Worm (Caenorhabditis elegans) whole organism, mixed stage, embryonic: ENCODE results near the gene srg-38.

Experiments used
- M03D4.4 ChIP-seq: sonication (generic microtip); optimal IDR thresholded peaks from 2 replicates; lab custom pipeline; 2017; ENCODE audit warnings: mild to moderate bottlenecking, missing genetic modification characterization, missing compliant biosample characterization
- blmp-1 ChIP-seq: fragments of 150-350 bp; optimal IDR thresholded peaks from 2 replicates; lab custom pipeline; 2014; ENCODE audit warnings: missing biosample characterization, missing genetic modification characterization
- ceh-39 ChIP-seq: fragments of 150-350 bp; optimal IDR thresholded peaks from 2 replicates; lab custom pipeline; 2014; ENCODE audit warnings: missing biosample characterization, missing genetic modification characterization
- ceh-43 ChIP-seq: fragments of 200-800 bp; sonication (Bioruptor generic); optimal IDR thresholded peaks from 2 replicates; lab custom pipeline; 2018; ENCODE audit warnings: mild to moderate bottlenecking, missing genetic modification characterization, moderate library complexity, missing compliant biosample characterization
- ceh-83 ChIP-seq: fragments of 200-800 bp; sonication (Bioruptor generic); optimal IDR thresholded peaks from 2 replicates; lab custom pipeline; 2018; ENCODE audit warnings: mild to moderate bottlenecking, missing genetic modification characterization, missing compliant biosample characterization
- ces-1 ChIP-seq: fragments of 150-350 bp; optimal IDR thresholded peaks from 2 replicates; lab custom pipeline; 2014; ENCODE audit warnings: missing biosample characterization, missing genetic modification reagents, missing genetic modification characterization
- cnd-1 ChIP-seq: fragments of 200-800 bp; sonication (Bioruptor generic); optimal IDR thresholded peaks from 2 replicates; lab custom pipeline; 2018; ENCODE audit warnings: mild to moderate bottlenecking, missing genetic modification characterization, missing compliant biosample characterization
- drap-1 ChIP-seq: fragments of 200-800 bp; sonication (Bioruptor generic); optimal IDR thresholded peaks from 3 replicates; lab custom pipeline; 2018; ENCODE audit warnings: mild to moderate bottlenecking, missing genetic modification characterization, missing compliant biosample characterization
- elt-1 ChIP-seq: sonication (generic microtip); optimal IDR thresholded peaks from 2 replicates; lab custom pipeline; 2017; ENCODE audit warnings: missing genetic modification characterization, mild to moderate bottlenecking, missing compliant biosample characterization, antibody characterized with exemption, moderate library complexity, borderline replicate concordance; ENCODE audit not compliant: insufficient read depth
- flh-1 ChIP-seq: fragments of 200-800 bp; sonication (Bioruptor generic); optimal IDR thresholded peaks from 2 replicates; lab custom pipeline; 2018; ENCODE audit warnings: mild to moderate bottlenecking, missing genetic modification characterization, moderate library complexity, missing compliant biosample characterization
- ham-2 ChIP-seq: fragments of 200-800 bp; sonication (Bioruptor generic); optimal IDR thresholded peaks from 2 replicates; lab custom pipeline; 2018; ENCODE audit warnings: mild to moderate bottlenecking, missing genetic modification characterization, missing compliant biosample characterization
- lin-13 ChIP-seq: fragments of 150-350 bp; optimal IDR thresholded peaks from 2 replicates; lab custom pipeline; 2014; ENCODE audit warnings: missing biosample characterization, missing genetic modification characterization
- lsy-2 ChIP-seq: fragments of 150-350 bp; optimal IDR thresholded peaks from 2 replicates; lab custom pipeline; 2014; ENCODE audit warnings: missing biosample characterization, missing genetic modification characterization
- mab-5 ChIP-seq: fragments of 150-350 bp; optimal IDR thresholded peaks from 2 replicates; lab custom pipeline; 2014; ENCODE audit warnings: missing biosample characterization, missing genetic modification characterization
- mep-1 ChIP-seq: fragments of 150-350 bp; optimal IDR thresholded peaks from 2 replicates; lab custom pipeline; 2017; ENCODE audit warnings: missing biosample characterization, missing genetic modification reagents, missing genetic modification characterization, inconsistent platforms
- mls-2 ChIP-seq: sonication (generic microtip); optimal IDR thresholded peaks from 2 replicates; lab custom pipeline; 2016; ENCODE audit warnings: mild to moderate bottlenecking, missing genetic modification characterization, moderate library complexity, missing compliant biosample characterization
- nhr-12 ChIP-seq: fragments of 150-350 bp; optimal IDR thresholded peaks from 2 replicates; lab custom pipeline; 2014; ENCODE audit warnings: missing biosample characterization, missing genetic modification characterization
- nhr-2 ChIP-seq: fragments of 150-350 bp; optimal IDR thresholded peaks from 2 replicates; lab custom pipeline; 2014; ENCODE audit warnings: missing biosample characterization, missing genetic modification characterization
- nhr-28 ChIP-seq: fragments of 150-350 bp; optimal IDR thresholded peaks from 2 replicates; lab custom pipeline; 2014; ENCODE audit warnings: missing biosample characterization, missing genetic modification characterization
- nhr-76 ChIP-seq: sonication (generic microtip); optimal IDR thresholded peaks from 2 replicates; lab custom pipeline; 2017; ENCODE audit warnings: missing biosample characterization, missing genetic modification characterization
- pha-4 ChIP-seq: fragments of 150-350 bp; optimal IDR thresholded peaks from 2 replicates; lab custom pipeline; 2018; ENCODE audit warnings: missing biosample characterization, missing genetic modification reagents, missing genetic modification characterization
- sem-2 ChIP-seq: fragments of 200-800 bp; sonication (Bioruptor generic); optimal IDR thresholded peaks from 2 replicates; lab custom pipeline; 2018; ENCODE audit warnings: mild to moderate bottlenecking, missing genetic modification characterization, missing compliant biosample characterization
- snpc-4 ChIP-seq: fragments of 150-350 bp; optimal IDR thresholded peaks from 2 replicates; lab custom pipeline; 2014; ENCODE audit warnings: missing biosample characterization, missing genetic modification characterization
- sptf-1 ChIP-seq: sonication (generic microtip); optimal IDR thresholded peaks from 2 replicates; lab custom pipeline; 2017; ENCODE audit warnings: mild to moderate bottlenecking, missing genetic modification characterization, moderate library complexity, missing compliant biosample characterization
- tbx-8 ChIP-seq: fragments of 200-800 bp; sonication (Bioruptor generic); optimal IDR thresholded peaks from 2 replicates; lab custom pipeline; 2018; ENCODE audit warnings: mild to moderate bottlenecking, missing genetic modification characterization, moderate library complexity, missing compliant biosample characterization
- unc-120 ChIP-seq: sonication (generic microtip); optimal IDR thresholded peaks from 2 replicates; lab custom pipeline; 2017; ENCODE audit warnings: missing genetic modification characterization, missing compliant biosample characterization; ENCODE audit not compliant: poor library complexity, severe bottlenecking
- unc-39 ChIP-seq: fragments of 150-350 bp; optimal IDR thresholded peaks from 2 replicates; lab custom pipeline; 2014; ENCODE audit warnings: missing biosample characterization, missing genetic modification characterization
- unc-62 ChIP-seq: fragments of 150-350 bp; optimal IDR thresholded peaks from 2 replicates; lab custom pipeline; 2014; ENCODE audit warnings: missing biosample characterization, missing genetic modification reagents, missing genetic modification characterization
- zip-8 ChIP-seq: fragments of 150-350 bp; optimal IDR thresholded peaks from 2 replicates; lab custom pipeline; 2014; ENCODE audit warnings: missing biosample characterization, missing genetic modification characterization
- ztf-11 ChIP-seq: fragments of 150-350 bp; optimal IDR thresholded peaks from 2 replicates; lab custom pipeline; 2014; ENCODE audit warnings: missing biosample characterization, missing genetic modification characterization

The srg-38 gene

ce11 chrV:11170564-11171329 lies 15.3 kb upstream of the srg-38 start:
- TF ChIP-seq tbx-8 (GFP tag; lab: Kevin White, UChicago) (no peak), unc-120 (tag; lab: Kevin White, UChicago) (no peak)

ce11 chrV:11167745-11168144 lies 12.3 kb upstream of the srg-38 start:
- no peak for TF ChIP-seq lin-13
- TF ChIP-seq nhr-28 (tag; lab: Kevin White, UChicago) = no peak
- no peak for TF ChIP-seq sptf-1 (tag; lab: Kevin White, UChicago)

- TF ChIP-seq ham-2 (GFP tag; lab: Kevin White, UChicago) = no peak
- TF ChIP-seq flh-1 (GFP tag; lab: Kevin White, UChicago) = no peak
- no peak for TF ChIP-seq zip-8
- TF ChIP-seq nhr-12 (tag; lab: Kevin White, UChicago) = no peak
These were observed 9.0 kb upstream of the srg-38 start, which contains the start of gene srg-40 for ce11 chrV:11164475-11164874. TSS of gene srg-40 (minus strand) at chrV:11164575.

- TF ChIP-seq nhr-28 (tag; lab: Kevin White, UChicago) = no peak
- no peak for TF ChIP-seq mab-5 (tag; lab: Kevin White, UChicago)
- TF ChIP-seq elt-1 (tag; lab: Kevin White, UChicago) = no peak
- TF ChIP-seq ceh-39 (tag; lab: Kevin White, UChicago) = no peak
- TF ChIP-seq unc-62 (GFP tag; lab: Kevin White, UChicago) = no peak
- TF ChIP-seq cnd-1 (tag; lab: Kevin White, UChicago) = no peak
- no peak for TF ChIP-seq M03D4.4 (tag; lab: Kevin White, UChicago)
- TF ChIP-seq ceh-43 (GFP tag; lab: Kevin White, UChicago) = no peak
- no peak for TF ChIP-seq ztf-11 (tag; lab: Kevin White, UChicago)
- no peak for TF ChIP-seq ces-1
- TF ChIP-seq nhr-76 = no peak
- TF ChIP-seq zip-8 = no peak
- TF ChIP-seq pha-4 (tag; lab: Kevin White, UChicago) = no peak
- no peak for TF ChIP-seq snpc-4
- no peak for TF ChIP-seq ceh-83 (GFP tag; lab: Kevin White, UChicago)
- no peak for TF ChIP-seq unc-39
- no peak for TF ChIP-seq drap-1 (GFP tag; lab: Kevin White, UChicago)
- no peak for TF ChIP-seq sem-2 (GFP tag; lab: Kevin White, UChicago)
- TF ChIP-seq mls-2 (tag; lab: Kevin White, UChicago) = no peak
These were observed 6.3 kb upstream of the srg-38 start, which contains the start of gene srg-41 for ce11 chrV:11161791-11162190. TSS of gene srg-41 (minus strand) at chrV:11161891.

- TF ChIP-seq blmp-1 (no peak), mep-1 (tag; lab: Kevin White, UChicago) (no peak), nhr-76 (no peak), drap-1 (GFP tag; lab: Kevin White, UChicago) (no peak), lsy-2 (tag; lab: Kevin White, UChicago) (no peak), ceh-43 (GFP tag; lab: Kevin White, UChicago) (no peak), nhr-2 (tag; lab: Kevin White, UChicago) (no peak)
These were observed 2.5 kb upstream of the srg-38 start, which contains the start of gene srg-42 for ce11 chrV:11157947-11158346. TSS of gene srg-42 (minus strand) at chrV:11158047.

- TF ChIP-seq lsy-2 (tag; lab: Kevin White, UChicago) (no peak), ceh-39 (tag; lab: Kevin White, UChicago) (no peak), sptf-1 (tag; lab: Kevin White, UChicago) (no peak), drap-1 (GFP tag; lab: Kevin White, UChicago) (no peak), mls-2 (tag; lab: Kevin White, UChicago) (no peak), cnd-1 (tag; lab: Kevin White, UChicago) (no peak), nhr-28 (tag; lab: Kevin White, UChicago) (no peak), nhr-12 (tag; lab: Kevin White, UChicago) (no peak)
- TF ChIP-seq, all 35 proteins: peak for 0
These were observed 1.1 kb upstream of the srg-38 start for ce11 chrV:11156589-11156988.
